Fruit fly (Drosophila melanogaster): ENCODE measurements around the gene CG9368.

The CG9368 gene

dm6 chr3L:19642448-19643020 lies 41.1 kb downstream of the CG9368 start, which contains the start of gene Rnf146:
Gene Rnf146 (minus strand): TSS chr3L:19642816.
- no peak for TF ChIP-seq usp (GFP tag; optimal IDR thresholded peaks at IDR 0.05)
- no peak for TF ChIP-seq pan (optimal IDR thresholded peaks at IDR 0.05)
- no peak for TF ChIP-seq Dll (optimal IDR thresholded peaks at IDR 0.05)
- no peak for TF ChIP-seq EcR (GFP tag; optimal IDR thresholded peaks at IDR 0.05)
- TF ChIP-seq CG8478 (optimal IDR thresholded peaks at IDR 0.05): no peak
- TF ChIP-seq psq (optimal IDR thresholded peaks at IDR 0.05): no peak

DNA sequence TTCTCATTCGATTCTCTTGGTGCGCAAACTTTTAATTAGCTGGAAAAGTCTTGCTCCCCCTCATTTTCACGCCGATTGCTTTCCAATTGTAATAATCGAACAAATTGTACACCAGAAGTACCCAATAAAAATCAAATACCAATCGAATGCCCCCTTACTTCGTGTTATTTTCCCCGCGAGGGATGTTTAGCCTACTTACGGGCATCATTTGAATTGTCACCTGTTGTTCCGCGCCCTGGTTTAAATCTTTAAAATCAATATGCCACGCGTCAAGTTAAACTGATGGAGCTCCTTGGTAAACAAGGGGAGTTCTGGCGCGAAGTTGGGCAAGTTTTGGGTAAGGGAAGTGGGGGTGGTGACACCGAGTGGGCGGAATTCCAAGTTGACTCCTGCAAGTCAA lies 44.9 kb downstream of the CG9368 start:
- no peak for TF ChIP-seq CG8478 (optimal IDR thresholded peaks at IDR 0.05)
- TF ChIP-seq usp (GFP tag; optimal IDR thresholded peaks at IDR 0.05): no peak
- no peak for TF ChIP-seq pan (optimal IDR thresholded peaks at IDR 0.05)
- TF ChIP-seq EcR (GFP tag; optimal IDR thresholded peaks at IDR 0.05): no peak

DNA sequence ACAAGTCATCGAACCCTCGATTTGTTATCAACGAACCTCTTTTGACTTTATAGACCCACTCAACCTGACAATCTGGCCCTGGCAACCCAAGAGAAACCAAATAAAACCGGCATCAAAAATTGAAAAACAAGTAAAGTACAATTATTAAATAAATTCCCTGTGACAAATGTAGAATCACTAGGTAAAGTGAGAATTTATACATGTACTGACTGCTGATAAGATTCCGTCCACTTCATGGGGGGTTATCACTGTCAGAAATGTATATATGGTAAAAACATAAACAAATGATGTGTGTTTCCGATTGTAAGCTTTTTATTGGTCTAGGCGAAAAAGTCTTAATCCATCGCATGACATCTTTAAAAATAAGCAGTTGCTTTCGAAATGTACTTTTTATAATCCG lies 47.2 kb downstream of the CG9368 start:
- no peak for TF ChIP-seq Dll (optimal IDR thresholded peaks at IDR 0.05)
- TF ChIP-seq pan (optimal IDR thresholded peaks at IDR 0.05): no peak
- TF ChIP-seq CG8478 (optimal IDR thresholded peaks at IDR 0.05): no peak
- no peak for TF ChIP-seq psq (optimal IDR thresholded peaks at IDR 0.05)
- TF ChIP-seq usp (GFP tag; optimal IDR thresholded peaks at IDR 0.05): no peak
- TF ChIP-seq EcR (GFP tag; optimal IDR thresholded peaks at IDR 0.05): no peak

- TF ChIP-seq usp (GFP tag; optimal IDR thresholded peaks at IDR 0.05): no peak
- TF ChIP-seq pan (optimal IDR thresholded peaks at IDR 0.05): no peak
- no peak for TF ChIP-seq psq (optimal IDR thresholded peaks at IDR 0.05)
- no peak for TF ChIP-seq Dll (optimal IDR thresholded peaks at IDR 0.05)
- TF ChIP-seq EcR (GFP tag; optimal IDR thresholded peaks at IDR 0.05): no peak
- no peak for TF ChIP-seq CG8478 (optimal IDR thresholded peaks at IDR 0.05)
Measured at dm6 chr3L:19649374-19649948, 48.0 kb downstream of the CG9368 start, which contains the start of gene Oat. Gene Oat (minus strand): TSS chr3L:19649851.

dm6 chr3L:19650121-19650520 lies 48.7 kb downstream of the CG9368 start:
- TF ChIP-seq usp (GFP tag; optimal IDR thresholded peaks at IDR 0.05): no peak
- peak; percentile 68 for TF ChIP-seq pan (optimal IDR thresholded peaks at IDR 0.05)

DNA sequence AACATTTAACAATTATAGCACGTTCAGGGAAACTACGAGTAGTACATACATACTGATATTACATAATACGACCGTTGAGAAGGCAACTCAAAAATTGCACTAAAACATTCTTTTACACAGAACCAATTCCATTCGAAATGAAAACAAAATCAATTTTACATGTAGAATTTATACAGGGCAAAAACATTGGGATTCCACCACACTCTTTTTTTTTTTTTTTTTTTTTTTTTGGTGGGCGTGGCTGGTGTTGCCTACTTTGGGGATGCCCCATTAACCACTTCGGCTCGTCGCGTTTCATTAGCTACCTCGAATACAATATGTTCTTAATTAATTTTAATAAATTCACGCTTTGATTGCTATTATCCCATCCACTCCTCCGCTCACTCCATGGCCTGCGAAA lies 49.2 kb downstream of the CG9368 start:
- TF ChIP-seq usp (GFP tag; optimal IDR thresholded peaks at IDR 0.05): no peak
- no peak for TF ChIP-seq psq (optimal IDR thresholded peaks at IDR 0.05)
- TF ChIP-seq Dll (optimal IDR thresholded peaks at IDR 0.05): no peak
- no peak for TF ChIP-seq pan (optimal IDR thresholded peaks at IDR 0.05)
- no peak for TF ChIP-seq EcR (GFP tag; optimal IDR thresholded peaks at IDR 0.05)
- no peak for TF ChIP-seq CG8478 (optimal IDR thresholded peaks at IDR 0.05)

dm6 chr3L:19653470-19653869 lies 52.0 kb downstream of the CG9368 start:
- no peak for TF ChIP-seq pan (optimal IDR thresholded peaks at IDR 0.05)
- no peak for TF ChIP-seq psq (optimal IDR thresholded peaks at IDR 0.05)
- no peak for TF ChIP-seq usp (GFP tag; optimal IDR thresholded peaks at IDR 0.05)
- TF ChIP-seq Dll (optimal IDR thresholded peaks at IDR 0.05): no peak
- no peak for TF ChIP-seq EcR (GFP tag; optimal IDR thresholded peaks at IDR 0.05)
- TF ChIP-seq CG8478 (optimal IDR thresholded peaks at IDR 0.05): no peak
